Worm (Caenorhabditis elegans) whole organism, dauer: ENCODE measurements around the gene C45G9.11.
"Not testable (repeated sequence)": the region's sequence is repeated elsewhere in the genome, so short reads cannot be mapped to it uniquely, and the experiment has no call there.

Experiments used
- unc-62 ChIP-seq: sonication (generic microtip); optimal IDR thresholded peaks from 2 replicates; lab custom pipeline; 2017; ENCODE audit warnings: missing biosample characterization, missing genetic modification reagents, missing genetic modification characterization

C45G9.11 gene

DNA sequence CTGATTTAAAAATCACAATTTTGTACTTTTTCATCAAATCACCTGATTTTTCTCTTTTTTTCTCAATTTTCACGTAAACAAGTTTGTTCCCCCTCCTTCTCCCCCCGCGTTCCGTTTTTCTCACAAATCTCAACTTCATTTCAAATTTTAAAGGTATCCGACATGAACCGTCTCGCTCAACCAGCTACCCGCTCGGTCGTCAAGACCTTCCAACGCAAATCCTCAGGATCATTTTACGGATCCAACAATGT is 13.0 kb upstream of the C45G9.11 start, which contains the start of gene cox-6A:
TSS of gene cox-6A (plus strand) at position 152 of the 251 bp plus-strand sequence.
- TF ChIP-seq unc-62 (GFP tag; lab: Kevin White, UChicago): no peak

DNA sequence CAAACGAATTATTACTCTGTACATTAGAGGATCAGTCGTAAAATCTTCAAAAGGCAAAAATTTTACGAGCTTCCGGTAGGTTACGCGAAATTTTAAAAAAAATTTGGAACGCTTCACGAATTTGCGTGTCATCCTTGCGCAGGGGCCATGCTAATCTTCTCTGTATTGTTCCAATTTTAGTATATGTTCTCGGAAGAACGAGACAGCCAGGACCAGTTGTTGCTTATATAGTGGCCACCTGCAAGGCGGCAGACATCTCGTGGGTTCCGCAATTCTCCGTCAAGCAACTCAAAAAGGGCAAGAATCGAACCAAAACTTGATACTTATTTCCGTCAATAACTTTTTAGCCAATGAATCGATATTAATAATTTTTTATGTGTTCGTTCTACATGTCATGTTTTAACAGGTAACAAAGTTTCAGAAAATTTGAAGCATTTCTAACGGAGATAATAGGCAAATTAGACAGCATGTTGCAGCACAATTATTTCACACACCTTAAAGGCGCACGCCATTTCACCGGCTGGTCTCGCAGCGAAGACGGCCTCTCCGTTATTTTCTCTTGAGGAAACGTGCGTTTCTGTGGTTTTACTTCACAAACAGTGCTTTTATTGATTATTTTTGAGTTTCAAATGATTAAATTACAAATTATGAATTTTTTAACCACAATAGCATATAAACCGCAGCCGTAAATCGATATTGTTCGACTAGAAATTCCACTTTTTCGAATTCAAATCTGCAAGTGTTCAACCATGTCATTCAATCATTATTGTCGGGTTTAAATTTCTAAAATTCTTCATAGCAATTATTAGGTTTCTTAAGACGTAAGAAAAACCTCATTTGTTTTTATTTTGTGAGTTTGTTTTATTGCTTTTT is 12.4 kb upstream of the C45G9.11 start:
- TF ChIP-seq unc-62 (GFP tag; lab: Kevin White, UChicago): no peak

DNA sequence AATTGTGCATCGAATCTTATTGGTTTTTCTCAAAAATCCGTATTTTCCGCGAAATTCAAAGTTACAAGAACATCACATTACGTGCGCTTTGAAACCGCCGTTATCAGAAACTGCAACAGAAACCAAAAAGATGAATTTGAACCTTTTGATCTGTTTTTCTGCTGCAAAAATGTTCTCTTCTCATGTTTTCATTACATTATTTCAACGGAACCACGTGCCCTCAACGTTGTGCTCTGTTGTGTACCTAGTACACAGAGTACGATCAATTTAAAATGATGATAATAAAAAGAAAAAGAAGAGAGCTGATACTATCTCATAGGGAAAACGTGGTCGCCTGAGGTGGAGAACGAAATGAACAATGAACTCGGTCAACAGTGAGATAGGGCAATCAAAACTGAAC is 9.5 kb upstream of the C45G9.11 start:
- no peak for TF ChIP-seq unc-62 (GFP tag; lab: Kevin White, UChicago)

DNA sequence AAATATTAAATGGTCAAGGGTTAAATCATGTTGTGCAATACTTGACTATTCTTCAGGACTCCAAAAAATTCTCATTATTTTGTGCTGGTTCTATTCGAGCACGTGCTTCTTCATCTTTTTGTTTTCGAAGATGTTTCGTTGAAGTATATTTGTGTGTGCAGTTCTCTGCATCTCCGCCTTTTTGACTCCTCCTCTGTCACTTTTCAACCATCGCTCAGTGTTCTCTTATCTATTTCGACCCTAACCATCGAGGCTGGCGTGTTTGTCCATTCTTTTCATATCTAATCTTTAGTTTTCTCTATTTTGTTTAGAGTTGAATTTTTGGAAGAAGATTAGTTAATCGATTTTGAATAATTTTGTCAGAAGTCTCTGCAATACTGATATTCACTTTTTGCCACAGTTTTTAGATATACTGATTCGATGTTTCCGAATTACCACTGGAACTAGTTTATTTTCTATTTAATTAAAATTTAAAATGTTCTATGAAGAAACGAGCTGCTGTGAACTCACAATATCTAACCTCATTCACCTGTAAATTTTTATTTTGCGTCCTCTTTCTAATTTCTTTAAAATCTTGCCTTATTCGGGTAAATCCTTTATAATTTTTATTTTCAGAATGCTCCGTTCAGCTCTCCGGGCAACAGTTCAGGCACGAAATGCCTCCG is 8.8 kb upstream of the C45G9.11 start, which contains the start of gene alh-1:
TSS of gene alh-1 (plus strand) at position 615 of the 665 bp plus-strand sequence.
- TF ChIP-seq unc-62 (GFP tag; lab: Kevin White, UChicago): no peak

DNA sequence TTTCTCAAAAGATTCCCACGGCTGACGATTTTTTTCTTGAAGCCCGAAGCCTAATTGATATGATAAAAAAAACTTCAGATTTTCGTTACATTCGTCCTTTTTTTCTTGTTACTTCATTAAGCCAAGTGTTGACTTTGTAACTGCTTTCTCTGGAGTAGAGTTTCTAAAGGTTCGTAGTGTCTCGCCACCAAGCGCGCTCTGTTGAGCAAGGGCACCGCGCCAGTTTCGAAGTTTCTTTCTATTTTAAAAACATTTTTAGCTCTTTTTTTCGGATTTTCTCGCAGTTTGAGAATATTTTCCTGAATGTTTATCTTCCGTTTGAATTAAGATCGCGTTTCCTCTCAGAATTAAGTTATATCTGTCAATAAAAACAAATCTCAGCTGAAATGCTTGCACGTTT is 8.0 kb upstream of the C45G9.11 start:
- TF ChIP-seq unc-62 (GFP tag; lab: Kevin White, UChicago): no peak

DNA sequence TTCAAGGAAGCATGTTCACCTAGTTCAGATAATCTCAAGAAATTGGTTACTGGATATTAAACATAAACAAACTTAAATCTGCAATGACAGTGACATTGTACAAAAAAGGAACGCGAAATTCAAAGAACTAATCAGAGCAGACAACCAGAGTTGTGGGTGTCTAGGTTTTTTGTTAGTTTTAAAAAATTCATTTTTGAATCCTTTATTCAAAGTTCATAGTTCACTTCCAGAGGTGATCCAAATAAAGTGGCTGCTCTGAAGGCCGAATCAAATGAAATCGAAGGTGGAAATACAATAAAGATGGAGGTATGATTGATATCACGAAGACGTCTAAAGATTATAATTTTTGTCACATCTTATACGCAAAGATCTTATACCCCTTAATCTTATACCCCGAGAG is 5.9 kb upstream of the C45G9.11 start, which contains the start of gene ttbk-6:
TSS of gene ttbk-6 (plus strand) at position 301 of the 400 bp plus-strand sequence.
- TF ChIP-seq unc-62 (GFP tag; lab: Kevin White, UChicago): no peak

DNA sequence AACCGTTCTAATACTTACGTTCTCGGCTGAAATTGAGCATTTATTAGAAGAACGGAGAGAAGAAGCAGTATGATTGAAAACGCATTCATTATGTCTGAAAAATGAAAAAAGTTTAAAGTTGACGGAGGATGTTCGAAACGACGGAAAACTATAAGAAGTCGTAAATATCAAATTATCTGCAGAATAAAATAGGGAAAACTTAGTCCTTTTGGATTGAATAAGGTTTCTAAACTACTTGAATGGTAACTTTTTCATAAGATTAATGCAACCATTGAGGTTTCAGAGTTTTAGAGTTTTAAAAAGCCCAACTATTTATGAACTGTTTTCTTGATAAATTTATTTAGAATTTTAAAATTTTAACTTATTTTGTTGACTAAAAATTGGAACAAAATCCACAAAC is 3.0 kb upstream of the C45G9.11 start, which contains the start of gene C45G9.12:
TSS of gene C45G9.12 (minus strand) at position 101 of the 400 bp plus-strand sequence.
- TF ChIP-seq unc-62 (GFP tag; lab: Kevin White, UChicago): no peak

DNA sequence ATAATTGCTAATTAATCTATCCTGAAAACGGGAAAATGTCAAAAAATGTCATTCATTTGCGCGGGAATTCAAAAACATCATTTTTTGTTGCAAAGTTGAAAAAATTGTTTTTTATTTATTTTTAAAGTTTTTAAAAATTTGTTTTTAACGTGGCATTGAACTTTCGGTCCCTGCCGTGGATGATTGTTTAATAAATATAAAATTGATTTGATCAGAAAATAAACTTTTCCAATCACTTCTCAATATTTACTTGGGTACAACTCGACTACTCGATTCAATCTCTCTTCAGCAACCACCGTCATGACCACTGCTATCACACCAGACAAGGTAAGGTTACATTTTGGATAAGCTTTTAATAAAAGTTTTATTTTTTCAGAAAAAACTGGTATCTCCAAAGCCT is 6.1 kb downstream of the C45G9.11 start, which contains the start of gene C45G9.4:
TSS of gene C45G9.4 (plus strand) at position 301 of the 400 bp plus-strand sequence.
- TF ChIP-seq unc-62 (GFP tag; lab: Kevin White, UChicago): not testable (repeated sequence)

DNA sequence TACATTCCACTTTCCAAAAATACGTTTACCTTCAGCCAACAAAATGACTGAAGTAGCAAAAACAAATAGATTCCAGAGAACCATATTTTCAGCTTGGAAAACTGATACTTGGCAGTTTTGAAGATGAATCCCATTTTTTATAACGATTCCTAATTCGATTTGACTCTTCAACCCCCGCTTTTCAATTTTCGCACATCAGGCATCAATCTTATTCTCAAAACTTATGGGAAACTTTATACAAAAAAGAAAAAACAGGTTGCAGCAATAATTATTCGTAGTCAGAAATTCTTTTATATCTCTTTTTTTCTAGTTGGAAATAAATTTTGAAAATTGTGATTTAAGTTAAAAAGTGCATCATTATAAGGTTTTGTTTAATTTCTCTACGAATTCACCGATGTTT is 6.7 kb downstream of the C45G9.11 start, which contains the start of gene C45G9.10:
TSS of gene C45G9.10 (minus strand) at position 101 of the 400 bp plus-strand sequence.
- TF ChIP-seq unc-62 (GFP tag; lab: Kevin White, UChicago): no peak

DNA sequence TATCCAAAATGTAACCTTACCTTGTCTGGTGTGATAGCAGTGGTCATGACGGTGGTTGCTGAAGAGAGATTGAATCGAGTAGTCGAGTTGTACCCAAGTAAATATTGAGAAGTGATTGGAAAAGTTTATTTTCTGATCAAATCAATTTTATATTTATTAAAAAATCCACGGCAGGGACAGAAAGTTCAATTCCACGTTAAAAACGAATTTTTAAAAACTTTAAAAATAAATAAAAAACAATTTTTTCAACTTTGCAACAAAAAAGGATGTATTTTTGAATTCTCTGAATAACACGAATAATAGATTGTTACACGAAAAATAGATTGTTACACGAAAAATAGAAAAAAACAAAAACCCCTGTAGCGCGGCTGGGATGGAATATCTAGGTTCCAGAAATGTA is 12.8 kb downstream of the C45G9.11 start, which contains the start of gene C45G9.9:
TSS of gene C45G9.9 (minus strand) at position 101 of the 400 bp plus-strand sequence.
- TF ChIP-seq unc-62 (GFP tag; lab: Kevin White, UChicago): not testable (repeated sequence)

DNA sequence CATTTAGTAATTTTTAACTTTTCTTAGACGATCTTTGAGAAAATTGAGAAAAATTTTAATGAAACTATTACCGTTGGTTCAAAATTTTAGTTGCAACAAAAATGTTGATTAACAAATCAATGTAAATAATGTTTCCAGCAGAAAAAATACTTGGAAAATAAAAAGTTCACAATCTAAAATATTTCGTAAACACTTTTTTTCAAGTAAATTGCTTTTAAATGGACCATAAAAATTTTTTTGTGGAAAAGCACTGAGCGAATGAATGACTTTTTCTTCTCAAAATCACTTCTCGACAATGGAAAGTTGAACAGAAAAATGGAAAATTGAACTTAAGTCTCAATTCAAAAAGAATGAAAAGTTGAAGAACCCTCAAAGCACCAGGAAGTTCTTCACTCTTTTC is 15.0 kb downstream of the C45G9.11 start, which contains the start of gene C45G9.8:
TSS of gene C45G9.8 (minus strand) at position 101 of the 400 bp plus-strand sequence.
- no peak for TF ChIP-seq unc-62 (GFP tag; lab: Kevin White, UChicago)

DNA sequence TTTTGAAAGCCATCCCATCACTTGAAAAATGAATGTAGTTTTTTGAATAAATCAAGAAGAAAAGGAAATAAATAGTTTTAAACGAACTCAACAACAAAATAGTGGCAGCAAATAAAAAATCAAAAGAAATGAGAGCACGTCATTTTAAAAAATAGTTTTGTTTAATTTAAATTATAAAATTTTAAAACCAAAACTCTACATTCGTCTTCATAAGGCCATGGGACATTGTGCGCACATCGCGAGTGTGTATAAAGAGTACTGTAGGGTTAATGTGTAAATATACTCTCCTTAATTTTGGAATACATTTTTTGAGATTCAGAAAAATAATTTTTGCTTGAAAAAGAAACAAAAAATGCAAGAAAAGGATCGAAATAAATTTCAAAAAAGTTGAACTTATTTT is 16.6 kb downstream of the C45G9.11 start, which contains the start of gene C45G9.15:
TSS of gene C45G9.15 (minus strand) at position 101 of the 400 bp plus-strand sequence.
- TF ChIP-seq unc-62 (GFP tag; lab: Kevin White, UChicago): no peak

DNA sequence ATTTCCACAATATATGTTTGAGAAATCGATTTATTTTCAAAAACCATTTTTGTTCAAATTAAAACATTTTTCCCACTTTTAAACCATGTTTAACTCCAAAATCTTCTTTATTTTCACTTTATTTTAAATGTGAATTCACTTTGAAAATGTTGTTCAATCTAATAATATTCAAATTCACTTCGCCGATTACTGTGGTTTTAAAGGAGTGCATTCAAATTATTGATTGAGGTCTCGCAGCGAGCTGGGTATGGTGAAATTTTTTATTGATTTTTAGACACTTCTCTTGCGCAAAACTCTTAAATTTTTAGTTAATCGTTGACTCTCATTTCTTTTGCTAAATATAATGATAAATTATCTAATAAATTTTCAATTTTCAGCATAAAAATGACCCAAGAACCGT is 20.8 kb downstream of the C45G9.11 start, which contains the start of gene C45G9.5:
TSS of gene C45G9.5 (plus strand) at position 378 of the 400 bp plus-strand sequence.
- TF ChIP-seq unc-62 (GFP tag; lab: Kevin White, UChicago): no peak

DNA sequence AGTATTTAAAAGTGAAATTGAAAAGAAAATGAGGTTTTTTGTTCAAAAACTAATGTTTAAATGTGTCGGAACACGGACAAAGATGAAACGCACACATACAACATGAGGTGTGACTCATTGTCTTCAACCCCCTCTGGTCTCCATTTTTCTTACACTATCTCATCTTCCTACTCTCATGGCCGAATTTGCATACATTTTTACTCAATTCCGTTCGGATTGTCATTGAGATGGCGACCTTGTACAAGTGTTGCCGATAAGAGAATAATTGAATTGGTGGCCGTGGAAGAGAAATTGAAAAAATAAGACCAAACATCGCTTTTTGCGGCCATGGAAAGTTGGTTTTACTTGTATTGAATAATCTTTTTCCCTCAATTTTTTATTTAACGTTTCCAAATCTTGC is 21.4 kb downstream of the C45G9.11 start, which contains the start of gene txbp-3:
TSS of gene txbp-3 (minus strand) at position 285 of the 400 bp plus-strand sequence.
- TF ChIP-seq unc-62 (GFP tag; lab: Kevin White, UChicago): no peak

DNA sequence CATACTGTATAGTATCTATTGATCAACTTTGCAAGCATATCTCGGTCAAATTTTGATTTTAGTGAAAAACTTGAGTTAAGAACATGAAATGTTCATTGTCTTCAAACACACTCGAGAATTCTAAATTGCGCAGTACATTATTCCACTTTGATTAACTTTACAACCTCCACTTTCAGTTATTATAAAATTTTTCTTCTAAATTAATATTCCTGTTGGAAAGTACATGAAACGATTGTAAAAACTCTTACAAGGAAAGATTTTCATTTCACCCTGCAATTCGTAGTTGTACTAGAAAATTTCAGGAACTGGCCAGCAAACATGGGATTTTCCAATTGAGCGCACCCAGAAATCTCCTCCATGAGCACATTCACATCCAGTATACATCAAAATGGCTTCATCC is 23.8 kb downstream of the C45G9.11 start, which contains the start of gene C45G9.14:
TSS of gene C45G9.14 (plus strand) at position 301 of the 400 bp plus-strand sequence.
- no peak for TF ChIP-seq unc-62 (GFP tag; lab: Kevin White, UChicago)

DNA sequence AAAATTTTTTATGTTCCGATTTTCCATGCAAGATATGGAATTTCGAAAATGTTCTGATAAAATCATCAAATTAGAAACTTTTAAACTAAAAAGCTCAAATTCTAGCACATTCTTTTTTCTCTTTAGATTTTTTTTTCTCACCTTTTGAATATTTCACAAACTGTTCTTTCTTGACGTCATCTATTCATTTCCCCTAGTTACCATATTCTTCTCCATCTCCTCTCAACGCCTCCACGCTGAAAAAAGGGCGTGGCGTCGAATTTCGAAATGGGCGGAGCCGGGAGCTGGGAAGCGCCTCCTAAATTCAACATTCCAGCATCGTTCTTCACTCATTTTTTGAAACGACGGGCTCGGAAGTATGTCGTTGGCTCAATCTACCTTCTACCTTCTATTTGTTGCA is 26.4 kb downstream of the C45G9.11 start, which contains the start of gene nlp-43:
TSS of gene nlp-43 (plus strand) at position 301 of the 400 bp plus-strand sequence.
- TF ChIP-seq unc-62 (GFP tag; lab: Kevin White, UChicago): no peak
